Fruit fly (Drosophila melanogaster): ENCODE data around the gene Peritrophin-15a.

- TF ChIP-seq CTCF (optimal IDR thresholded peaks at IDR 0.05) (no peak), CG8478 (optimal IDR thresholded peaks at IDR 0.05) (no peak)
These were observed 20.6 kb upstream of the Peritrophin-15a start for dm6 chr2L:8416350-8417046.

Data from S2 (cell line).